Worm (Caenorhabditis elegans): Measurements from ENCODE around the gene F59F5.5.

The F59F5.5 gene

ce11 chrX:10568385-10569149, 22.8 kb downstream of the F59F5.5 start:
- TF ChIP-seq skn-1 (tag; optimal IDR thresholded peaks at IDR 0.05), result peak; percentile 78
- TF ChIP-seq fkh-2 (tag; optimal IDR thresholded peaks at IDR 0.05), result no peak
- TF ChIP-seq elt-3 (tag; optimal IDR thresholded peaks at IDR 0.05), result peak in 1 of 3 experiments; percentile 59
- no peak for TF ChIP-seq nhr-76 (tag; optimal IDR thresholded peaks at IDR 0.05)
- peak; percentile 80 for TF ChIP-seq R02D3.7 (tag; optimal IDR thresholded peaks at IDR 0.05)
- peak; percentile 77 for TF ChIP-seq zag-1 (tag; optimal IDR thresholded peaks at IDR 0.05)
- TF ChIP-seq eor-1 (tag; optimal IDR thresholded peaks at IDR 0.05), result peak in 1 of 2 experiments; percentile 43
- peak; percentile 80 for TF ChIP-seq snpc-4 (tag; optimal IDR thresholded peaks at IDR 0.05)
- peak; percentile 100 for TF ChIP-seq hmg-11 (tag; optimal IDR thresholded peaks at IDR 0.05)
- peak; percentile 63 for TF ChIP-seq egl-27 (tag; optimal IDR thresholded peaks at IDR 0.05)
- TF ChIP-seq unc-62 (GFP tag; optimal IDR thresholded peaks at IDR 0.05), result peak; percentile 61
- no peak for TF ChIP-seq nhr-237 (tag; optimal IDR thresholded peaks at IDR 0.05)
- TF ChIP-seq ceh-9 (tag; optimal IDR thresholded peaks at IDR 0.05), result no peak
- TF ChIP-seq ceh-28 (tag; optimal IDR thresholded peaks at IDR 0.05), result peak; percentile 98
- peak; percentile 79 for TF ChIP-seq ama-1 (optimal IDR thresholded peaks at IDR 0.05)
- peak; percentile 80 for TF ChIP-seq elt-1 (tag; optimal IDR thresholded peaks at IDR 0.05)
- no peak for TF ChIP-seq ZK546.5 (tag; optimal IDR thresholded peaks at IDR 0.05)
- TF ChIP-seq aly-2 (tag; optimal IDR thresholded peaks at IDR 0.05), result peak; percentile 77
- peak; percentile 84 for TF ChIP-seq jun-1 (tag; optimal IDR thresholded peaks at IDR 0.05)
- peak; percentile 47 for TF ChIP-seq nhr-67 (tag; optimal IDR thresholded peaks at IDR 0.05)
- TF ChIP-seq nhr-77 (tag; optimal IDR thresholded peaks at IDR 0.05), result peak; percentile 71
- no peak for TF ChIP-seq mml-1 (tag; optimal IDR thresholded peaks at IDR 0.05)
- no peak for TF ChIP-seq nhr-12 (tag; optimal IDR thresholded peaks at IDR 0.05)
- peak; percentile 73 for TF ChIP-seq pqm-1 (tag; optimal IDR thresholded peaks at IDR 0.05)
- peak; percentile 98 for TF ChIP-seq pha-4 (tag; optimal IDR thresholded peaks at IDR 0.05)
- TF ChIP-seq elt-2 (tag; optimal IDR thresholded peaks at IDR 0.05), result peak; percentile 91
- TF ChIP-seq nhr-43 (tag; optimal IDR thresholded peaks at IDR 0.05; ENCODE audit: poor library complexity, severe bottlenecking), result peak; percentile 90
- peak; percentile 94 for TF ChIP-seq nhr-25 (tag; optimal IDR thresholded peaks at IDR 0.05)
- TF ChIP-seq nhr-23 (tag; optimal IDR thresholded peaks at IDR 0.05), result peak; percentile 94
- TF ChIP-seq sea-2 (GFP tag; optimal IDR thresholded peaks at IDR 0.05), result peak; percentile 98
- peak; percentile 86 for TF ChIP-seq egl-5 (tag; optimal IDR thresholded peaks at IDR 0.05)
- peak; percentile 93 for TF ChIP-seq lsy-12 (tag; optimal IDR thresholded peaks at IDR 0.05)
- TF ChIP-seq ceh-16 (tag; optimal IDR thresholded peaks at IDR 0.05), result no peak
- TF ChIP-seq daf-12 (tag; optimal IDR thresholded peaks at IDR 0.05), result peak; percentile 13
- peak; percentile 96 for TF ChIP-seq mdl-1 (tag; optimal IDR thresholded peaks at IDR 0.05)
- TF ChIP-seq nhr-11 (tag; optimal IDR thresholded peaks at IDR 0.05), result peak; percentile 72
- TF ChIP-seq nfya-1 (tag; optimal IDR thresholded peaks at IDR 0.05; ENCODE audit: insufficient read depth), result peak; percentile 94
- TF ChIP-seq nhr-28 (tag; optimal IDR thresholded peaks at IDR 0.05), result no peak
- TF ChIP-seq fkh-10 (GFP tag; optimal IDR thresholded peaks at IDR 0.05), result peak; percentile 80
- peak; percentile 94 for TF ChIP-seq tbx-2 (tag; optimal IDR thresholded peaks at IDR 0.05)
- TF ChIP-seq lin-15B (tag; optimal IDR thresholded peaks at IDR 0.05), result peak; percentile 90
- TF ChIP-seq ztf-4 (tag; optimal IDR thresholded peaks at IDR 0.05), result no peak
- peak; percentile 31 for TF ChIP-seq ztf-11 (tag; optimal IDR thresholded peaks at IDR 0.05)
- peak; percentile 39 for TF ChIP-seq fos-1 (tag; optimal IDR thresholded peaks at IDR 0.05)
- peak; percentile 93 for TF ChIP-seq lin-39 (tag; optimal IDR thresholded peaks at IDR 0.05)
- peak; percentile 86 for TF ChIP-seq ceh-82 (tag; optimal IDR thresholded peaks at IDR 0.05)
- TF ChIP-seq unc-39 (tag; optimal IDR thresholded peaks at IDR 0.05), result no peak
